Worm (Caenorhabditis elegans): ENCODE measurements around the gene sra-4.

- TF ChIP-seq ztf-29 (GFP tag; IDR thresholded peaks at IDR 0.05): no peak
- TF ChIP-seq ref-1 (GFP tag; conservative IDR thresholded peaks at IDR 0.05): no peak
- TF ChIP-seq flt-1 (GFP tag; IDR thresholded peaks at IDR 0.05): no peak
- TF ChIP-seq tab-1 (GFP tag; IDR thresholded peaks at IDR 0.05): no peak
Observed at ce11 chrII:9576707-9577106, 34.0 kb upstream of the sra-4 start.

All from whole organism, midembryonic.